Fruit fly (Drosophila melanogaster) whole organism, embryonic: Measurements from ENCODE around the gene Sfp23F.
A peak's percentile ranks its signal among the peaks of the same experiment; 100 is the strongest.

Experiments
- Abd-B ChIP-seq: fragments of 200-800 bp; sonication (Bioruptor generic); optimal IDR thresholded peaks from 2 replicates; lab custom pipeline; 2018; ENCODE audit warnings: missing biosample characterization, mild to moderate bottlenecking, missing genetic modification characterization, moderate library complexity
- Adf1 ChIP-seq: fragments of 200-800 bp; sonication (Bioruptor generic); IDR thresholded peaks from 2 replicates; pipeline ENCODE4 v1.3.6; 2022; ENCODE audit warnings: missing biosample characterization, missing genetic modification characterization
- CG11696 ChIP-seq: fragments of 200-800 bp; sonication (Bioruptor generic); IDR thresholded peaks from 2 replicates; pipeline ENCODE4 v1.3.6; 2022; ENCODE audit warnings: missing biosample characterization, missing genetic modification characterization
- CG12659 ChIP-seq: fragments of 200-800 bp; sonication (Bioruptor generic); optimal IDR thresholded peaks from 3 replicates; lab custom pipeline; 2017; ENCODE audit warnings: mild to moderate bottlenecking, missing biosample characterization, missing genetic modification reagents, missing genetic modification characterization
- CG12744 ChIP-seq: fragments of 200-800 bp; sonication (Bioruptor generic); optimal IDR thresholded peaks from 2 replicates; lab custom pipeline; 2016; ENCODE audit warnings: missing biosample characterization, missing genetic modification characterization
- CG12942 ChIP-seq: fragments of 200-800 bp; sonication (Bioruptor generic); optimal IDR thresholded peaks from 3 replicates; lab custom pipeline; 2016; ENCODE audit warnings: missing biosample characterization, missing genetic modification characterization
- CG13424 ChIP-seq: fragments of 200-800 bp; sonication (Bioruptor generic); optimal IDR thresholded peaks from 2 replicates; lab custom pipeline; 2019; ENCODE audit warnings: missing biosample characterization, mild to moderate bottlenecking, missing genetic modification characterization, moderate library complexity
- CG13775 ChIP-seq: fragments of 200-800 bp; sonication (Bioruptor generic); optimal IDR thresholded peaks from 3 replicates; lab custom pipeline; 2017; ENCODE audit warnings: missing biosample characterization, mild to moderate bottlenecking, missing genetic modification characterization
- CG13894 ChIP-seq: fragments of 200-800 bp; sonication (Bioruptor generic); optimal IDR thresholded peaks from 3 replicates; lab custom pipeline; 2018; ENCODE audit warnings: missing biosample characterization, mild to moderate bottlenecking, missing genetic modification characterization, moderate library complexity
- CG14860 ChIP-seq: fragments of 200-800 bp; sonication (Bioruptor generic); IDR thresholded peaks from 3 replicates; pipeline ENCODE4 v1.3.6; 2022; ENCODE audit warnings: missing biosample characterization, missing genetic modification characterization; ENCODE audit not compliant: partially characterized antibody
- CG15011 ChIP-seq: fragments of 200-800 bp; sonication (Bioruptor generic); optimal IDR thresholded peaks from 3 replicates; lab custom pipeline; 2018; ENCODE audit warnings: missing biosample characterization, mild to moderate bottlenecking, missing genetic modification characterization
- CG15269 ChIP-seq: fragments of 200-800 bp; sonication (Bioruptor generic); optimal IDR thresholded peaks from 2 replicates; lab custom pipeline; 2018; ENCODE audit warnings: missing biosample characterization, mild to moderate bottlenecking, missing genetic modification characterization, moderate library complexity
- CG1602 ChIP-seq: fragments of 200-800 bp; sonication (Bioruptor generic); optimal IDR thresholded peaks from 3 replicates; lab custom pipeline; 2016; ENCODE audit warnings: missing biosample characterization, missing genetic modification characterization
- CG16779 ChIP-seq: fragments of 200-800 bp; sonication (Bioruptor generic); IDR thresholded peaks from 2 replicates; pipeline ENCODE4 v1.3.6; 2022; ENCODE audit warnings: missing biosample characterization, missing genetic modification characterization
- CG17359 ChIP-seq: fragments of 200-800 bp; sonication (Bioruptor generic); optimal IDR thresholded peaks from 3 replicates; lab custom pipeline; 2018; ENCODE audit warnings: missing biosample characterization, mild to moderate bottlenecking, missing genetic modification characterization, moderate library complexity
- CG18262 ChIP-seq: fragments of 200-800 bp; optimal IDR thresholded peaks from 3 replicates; lab custom pipeline; 2019; ENCODE audit warnings: missing biosample characterization, mild to moderate bottlenecking, missing genetic modification characterization, moderate library complexity
- CG2116 ChIP-seq: fragments of 200-800 bp; sonication (Bioruptor generic); optimal IDR thresholded peaks from 3 replicates; lab custom pipeline; 2018; ENCODE audit warnings: missing biosample characterization, mild to moderate bottlenecking, missing genetic modification characterization
- CG3281 ChIP-seq: fragments of 200-800 bp; sonication (Bioruptor generic); optimal IDR thresholded peaks from 3 replicates; lab custom pipeline; 2017; ENCODE audit warnings: missing biosample characterization, mild to moderate bottlenecking, missing genetic modification characterization
- CG4360 ChIP-seq: fragments of 200-800 bp; sonication (Bioruptor generic); IDR thresholded peaks from 2 replicates; pipeline ENCODE4 v1.3.6; 2022; ENCODE audit warnings: missing biosample characterization, missing genetic modification characterization
- CG5180 ChIP-seq: fragments of 200-800 bp; sonication (Bioruptor generic); optimal IDR thresholded peaks from 3 replicates; lab custom pipeline; 2017; ENCODE audit warnings: missing biosample characterization, missing genetic modification characterization, mild to moderate bottlenecking, moderate library complexity, missing genetic modification reagents
- CG6654 ChIP-seq: fragments of 200-800 bp; sonication (Bioruptor generic); optimal IDR thresholded peaks from 2 replicates; lab custom pipeline; 2017; ENCODE audit warnings: missing biosample characterization, mild to moderate bottlenecking, missing genetic modification characterization
- CG7745 ChIP-seq: fragments of 200-800 bp; sonication (Bioruptor generic); optimal IDR thresholded peaks from 2 replicates; lab custom pipeline; 2018; ENCODE audit warnings: missing biosample characterization, mild to moderate bottlenecking, missing genetic modification characterization, moderate library complexity
- CG7987 ChIP-seq: fragments of 200-800 bp; sonication (Bioruptor generic); optimal IDR thresholded peaks from 2 replicates; lab custom pipeline; 2018; ENCODE audit warnings: missing biosample characterization, mild to moderate bottlenecking, missing genetic modification characterization, moderate library complexity
- CG9797 ChIP-seq: fragments of 200-800 bp; sonication (Bioruptor generic); optimal IDR thresholded peaks from 3 replicates; lab custom pipeline; 2018; ENCODE audit warnings: missing biosample characterization, mild to moderate bottlenecking, missing genetic modification characterization
- Doc3 ChIP-seq: fragments of 200-800 bp; sonication (Bioruptor generic); IDR thresholded peaks from 3 replicates; pipeline ENCODE4 v1.3.6; 2022; ENCODE audit warnings: missing biosample characterization, missing genetic modification characterization; ENCODE audit not compliant: partially characterized antibody
- HLH4C ChIP-seq: fragments of 200-800 bp; sonication (Bioruptor generic); IDR thresholded peaks from 3 replicates; pipeline ENCODE4 v1.3.6; 2022; ENCODE audit warnings: missing biosample characterization, missing genetic modification characterization; ENCODE audit not compliant: partially characterized antibody
- HmgD ChIP-seq: fragments of 200-800 bp; sonication (Bioruptor generic); optimal IDR thresholded peaks from 3 replicates; lab custom pipeline; 2016; ENCODE audit warnings: missing biosample characterization, missing genetic modification characterization
- Hr3 ChIP-seq: fragments of 200-800 bp; sonication (Bioruptor generic); optimal IDR thresholded peaks from 3 replicates; lab custom pipeline; 2016; ENCODE audit warnings: missing biosample characterization, missing genetic modification characterization
- Hr51 ChIP-seq, 2 experiments: fragments of 200-800 bp; sonication (Bioruptor generic); optimal IDR thresholded peaks; 2 replicates in 1 of 2; 3 replicates in 1 of 2; lab custom pipeline; 2016 to 2018; ENCODE audit warnings: missing biosample characterization in 2 of 2, missing genetic modification characterization in 2 of 2, mild to moderate bottlenecking in 1 of 2, moderate library complexity in 1 of 2
- Meics ChIP-seq: fragments of 200-800 bp; sonication (Bioruptor generic); optimal IDR thresholded peaks from 2 replicates; lab custom pipeline; 2017; ENCODE audit warnings: missing biosample characterization, mild to moderate bottlenecking, missing genetic modification characterization
- NFAT ChIP-seq: fragments of 200-800 bp; sonication (Bioruptor generic); IDR thresholded peaks from 2 replicates; pipeline ENCODE4 v1.3.6; 2022; ENCODE audit warnings: missing biosample characterization, missing genetic modification characterization
- Opbp ChIP-seq: fragments of 200-800 bp; sonication (Bioruptor generic); IDR thresholded peaks from 3 replicates; pipeline ENCODE4 v1.3.6; 2022; ENCODE audit warnings: missing biosample characterization, missing genetic modification characterization; ENCODE audit not compliant: partially characterized antibody
- Optix ChIP-seq: fragments of 200-800 bp; sonication (Bioruptor generic); IDR thresholded peaks from 3 replicates; pipeline ENCODE4 v1.3.6; 2022; ENCODE audit warnings: missing biosample characterization, missing genetic modification characterization
- Rfx ChIP-seq: fragments of 200-800 bp; sonication (Bioruptor generic); IDR thresholded peaks from 2 replicates; pipeline ENCODE4 v1.3.6; 2022; ENCODE audit warnings: missing biosample characterization, missing genetic modification characterization
- Sox100B ChIP-seq: fragments of 200-800 bp; sonication (Bioruptor generic); optimal IDR thresholded peaks from 3 replicates; lab custom pipeline; 2018; ENCODE audit warnings: missing biosample characterization, mild to moderate bottlenecking, missing genetic modification characterization
- TFAM ChIP-seq: fragments of 200-800 bp; sonication (Bioruptor generic); optimal IDR thresholded peaks from 2 replicates; lab custom pipeline; 2017; ENCODE audit warnings: missing biosample characterization, missing genetic modification characterization, inconsistent platforms
- Vsx1 ChIP-seq: fragments of 200-800 bp; sonication (Bioruptor generic); optimal IDR thresholded peaks from 2 replicates; lab custom pipeline; 2017; ENCODE audit warnings: missing biosample characterization, mild to moderate bottlenecking, missing genetic modification characterization, missing genetic modification reagents
- abd-A ChIP-seq: fragments of 200-800 bp; sonication (Bioruptor generic); optimal IDR thresholded peaks from 3 replicates; lab custom pipeline; 2019; ENCODE audit warnings: missing biosample characterization, mild to moderate bottlenecking, missing genetic modification characterization, moderate library complexity
- dan ChIP-seq: fragments of 200-800 bp; sonication (Bioruptor generic); IDR thresholded peaks from 2 replicates; pipeline ENCODE4 v1.3.6; 2022; ENCODE audit warnings: missing biosample characterization, missing genetic modification characterization
- dpn ChIP-seq, 2 experiments: fragments of 200-800 bp; sonication (Bioruptor generic); optimal IDR thresholded peaks; 3 replicates each; lab custom pipeline; 2016; ENCODE audit warnings: missing biosample characterization in 2 of 2, missing genetic modification characterization in 2 of 2
- eve ChIP-seq, 2 experiments: fragments of >200 bp; optimal IDR thresholded peaks; 2 replicates each; lab custom pipeline; 2017; ENCODE audit warnings: missing biosample characterization in 2 of 2, missing genetic modification characterization in 2 of 2
- ewg ChIP-seq: fragments of 200-800 bp; sonication (Bioruptor generic); optimal IDR thresholded peaks from 3 replicates; lab custom pipeline; 2017; ENCODE audit warnings: mild to moderate bottlenecking, missing biosample characterization, missing genetic modification reagents, missing genetic modification characterization
- oc ChIP-seq: fragments of 200-800 bp; sonication (Bioruptor generic); optimal IDR thresholded peaks from 2 replicates; lab custom pipeline; 2018; ENCODE audit warnings: missing biosample characterization, mild to moderate bottlenecking, missing genetic modification characterization, moderate library complexity
- sc ChIP-seq, 3 experiments: fragments of >200 bp in 2 of 3; fragments of 200-800 bp in 1 of 3; sonication (Bioruptor generic) in 1 of 3; optimal IDR thresholded peaks; 2 replicates in 2 of 3; 3 replicates in 1 of 3; lab custom pipeline; 2017; ENCODE audit warnings: mild to moderate bottlenecking in 1 of 3, missing biosample characterization in 1 of 3, missing genetic modification characterization in 1 of 3, missing genetic modification reagents in 1 of 3
- slbo ChIP-seq: fragments of 200-800 bp; sonication (Bioruptor generic); IDR thresholded peaks from 2 replicates; pipeline ENCODE4 v1.3.6; 2022; ENCODE audit warnings: missing biosample characterization, missing genetic modification characterization
- tx ChIP-seq: fragments of 200-800 bp; sonication (Bioruptor generic); optimal IDR thresholded peaks from 2 replicates; lab custom pipeline; 2016; ENCODE audit warnings: missing biosample characterization, missing genetic modification characterization
- usp ChIP-seq: fragments of >200 bp; optimal IDR thresholded peaks from 2 replicates; lab custom pipeline; 2017; ENCODE audit warnings: missing biosample characterization, missing genetic modification characterization
- zfh1 ChIP-seq: fragments of 200-800 bp; sonication (Bioruptor generic); IDR thresholded peaks from 3 replicates; pipeline ENCODE4 v1.3.6; 2022; ENCODE audit warnings: missing biosample characterization, missing genetic modification characterization

Sfp23F gene

DNA sequence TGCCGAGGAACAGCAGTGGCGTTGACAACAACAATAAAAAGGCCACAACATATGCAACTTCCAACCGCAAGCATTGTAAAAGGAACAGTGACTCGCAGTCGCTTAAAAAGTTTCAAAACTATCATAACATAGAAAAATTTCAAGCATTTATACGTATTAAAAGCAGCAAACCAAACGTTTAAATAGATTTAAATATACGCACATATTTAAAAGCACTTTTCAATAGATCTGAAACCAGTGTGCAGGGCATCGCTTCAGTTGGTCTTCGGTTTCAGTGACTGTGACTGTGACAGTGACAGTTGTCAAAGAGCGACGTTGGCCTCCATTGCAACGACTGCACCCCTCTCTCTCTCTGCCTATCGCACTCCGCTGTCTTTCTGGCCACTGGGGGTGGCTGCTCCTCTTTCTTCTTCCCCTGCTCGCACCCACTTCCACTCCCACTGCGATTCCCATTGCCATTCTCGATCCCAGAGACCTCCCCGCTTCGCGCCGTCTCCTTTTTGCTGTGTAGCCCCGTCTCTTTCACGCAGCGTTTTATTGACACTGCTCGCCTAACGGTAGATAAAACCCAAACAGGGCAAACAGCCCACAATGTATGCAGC lies 39.3 kb downstream of the Sfp23F start (continued):
- TF ChIP-seq CG15269 (tag; lab: Kevin White, UChicago), result peak; percentile 77
- peak; percentile 93 for TF ChIP-seq CG17359 (tag; lab: Kevin White, UChicago)
- peak; percentile 11 for TF ChIP-seq CG2116 (GFP tag; lab: Kevin White, UChicago)
- peak; percentile 89 for TF ChIP-seq CG18262
- peak; percentile 27 for TF ChIP-seq Vsx1 (GFP tag; lab: Kevin White, UChicago)
- TF ChIP-seq CG9797 (GFP tag; lab: Kevin White, UChicago), result no peak
- peak; percentile 50 for TF ChIP-seq Meics (GFP tag; lab: Kevin White, UChicago)
- no peak for TF ChIP-seq CG7987
- TF ChIP-seq CG1602 (GFP tag; lab: Kevin White, UChicago), result peak; percentile 64
- no peak for TF ChIP-seq Opbp (GFP tag; lab: Robert Waterston, UW)
- TF ChIP-seq CG13894 (tag; lab: Kevin White, UChicago), result no peak
- TF ChIP-seq usp (GFP tag; lab: Kevin White, UChicago), result no peak
- no peak for TF ChIP-seq HmgD (GFP tag; lab: Kevin White, UChicago)
- peak in 1 of 2 experiments; percentile 81 for TF ChIP-seq Hr51 (GFP tag; optimal IDR thresholded peaks at IDR 0.05; lab: Kevin White, UChicago)
- peak; percentile 39 for TF ChIP-seq CG12942 (GFP tag; lab: Kevin White, UChicago)
- TF ChIP-seq CG14860 (GFP tag; lab: Robert Waterston, UW), result peak; percentile 60; the same call in 2 of the 3 replicates
- TF ChIP-seq abd-A, result no peak
- TF ChIP-seq Sox100B, result peak; percentile 75
- TF ChIP-seq ewg, result peak; percentile 84
- TF ChIP-seq dpn (GFP tag; optimal IDR thresholded peaks at IDR 0.05; lab: Kevin White, UChicago), result peak; percentile 59 to 82
- TF ChIP-seq zfh1 (GFP tag; lab: Robert Waterston, UW), result peak; percentile 92
- peak; percentile 33 for TF ChIP-seq tx (GFP tag; lab: Kevin White, UChicago)
- TF ChIP-seq CG15011, result peak; percentile 39
- TF ChIP-seq slbo, result peak; percentile 64
- peak; percentile 85 for TF ChIP-seq oc (tag; lab: Kevin White, UChicago)
- TF ChIP-seq CG16779 (GFP tag; lab: Robert Waterston, UW), result no peak; the same call in 1 of the 2 replicates
- no peak for TF ChIP-seq NFAT
- peak; percentile 75 for TF ChIP-seq CG4360 (GFP tag; lab: Robert Waterston, UW)
- TF ChIP-seq Rfx (GFP tag; lab: Robert Waterston, UW), result peak; percentile 49; the same call in 1 of the 2 replicates
- peak; percentile 43 for TF ChIP-seq CG12659 (GFP tag; lab: Kevin White, UChicago)
- no peak for TF ChIP-seq Adf1 (GFP tag; lab: Robert Waterston, UW)
- peak; percentile 62 for TF ChIP-seq CG6654 (GFP tag; lab: Kevin White, UChicago)
- peak; percentile 72 for TF ChIP-seq CG5180 (GFP tag; lab: Kevin White, UChicago)
- peak; percentile 68 for TF ChIP-seq CG13424
- TF ChIP-seq CG12744 (GFP tag; lab: Kevin White, UChicago), result no peak
- peak in 1 of 2 experiments; percentile 88 for TF ChIP-seq eve (GFP tag; optimal IDR thresholded peaks at IDR 0.05; lab: Kevin White, UChicago)
- no peak for TF ChIP-seq Doc3 (GFP tag; lab: Robert Waterston, UW)
- peak; percentile 20 for TF ChIP-seq CG3281 (GFP tag; lab: Kevin White, UChicago)
- TF ChIP-seq HLH4C (GFP tag; lab: Robert Waterston, UW), result no peak
- no peak for TF ChIP-seq TFAM
- peak; percentile 60; the same call in 1 of the 2 replicates for TF ChIP-seq dan (GFP tag; lab: Robert Waterston, UW)
- no peak for TF ChIP-seq CG7745 (tag; lab: Kevin White, UChicago)
- TF ChIP-seq Hr3 (GFP tag; lab: Kevin White, UChicago), result peak; percentile 64
- peak; percentile 68 for TF ChIP-seq Abd-B (GFP tag; lab: Kevin White, UChicago)
- TF ChIP-seq CG13775 (GFP tag; lab: Kevin White, UChicago), result peak; percentile 5
- TF ChIP-seq Optix (GFP tag; lab: Robert Waterston, UW), result peak; percentile 85
- no peak for TF ChIP-seq sc (optimal IDR thresholded peaks at IDR 0.05; lab: Kevin White, UChicago)
- TF ChIP-seq sc (GFP tag; optimal IDR thresholded peaks at IDR 0.05; lab: Kevin White, UChicago), result peak; percentile 82
- TF ChIP-seq CG11696, result peak; percentile 82
